Fruit fly (Drosophila melanogaster) Kc167 (cell line): ENCODE results near the gene prtp.

Experiments used
- Myc ChIP-seq: fragments of >200 bp; optimal IDR thresholded peaks from 2 replicates; lab custom pipeline; 2017; ENCODE audit warnings: missing external identifiers
- Sin3A ChIP-seq: fragments of >200 bp; optimal IDR thresholded peaks from 2 replicates; lab custom pipeline; 2018; ENCODE audit warnings: missing external identifiers

dm6 chrX:11695883-11696211 is 20.7 kb upstream of the prtp start:
- TF ChIP-seq Sin3A (lab: Kevin White, UChicago) = no peak
- TF ChIP-seq Myc = no peak
